Worm (Caenorhabditis elegans) whole organism, L3 larva: Measurements from ENCODE around the gene ser-2.
A peak's percentile ranks its signal among the peaks of the same experiment; 100 is the strongest.

Source experiments
- fkh-10 ChIP-seq: sonication (generic microtip); optimal IDR thresholded peaks from 2 replicates; lab custom pipeline; 2017; ENCODE audit warnings: missing biosample characterization, missing genetic modification reagents, missing genetic modification characterization
- nhr-11 ChIP-seq: fragments of 150-350 bp; optimal IDR thresholded peaks from 2 replicates; lab custom pipeline; 2014; ENCODE audit warnings: missing biosample characterization, missing genetic modification characterization
- nhr-25 ChIP-seq: sonication (generic microtip); optimal IDR thresholded peaks from 2 replicates; lab custom pipeline; 2017; ENCODE audit warnings: missing biosample characterization, missing genetic modification characterization
- nhr-28 ChIP-seq: fragments of 150-350 bp; optimal IDR thresholded peaks from 2 replicates; lab custom pipeline; 2014; ENCODE audit warnings: missing biosample characterization, missing genetic modification characterization
- nhr-76 ChIP-seq: fragments of 150-350 bp; sonication (generic microtip); optimal IDR thresholded peaks from 5 replicates; lab custom pipeline; 2014; ENCODE audit warnings: missing biosample characterization, missing genetic modification characterization
- skn-1 ChIP-seq: fragments of 150-350 bp; optimal IDR thresholded peaks from 2 replicates; lab custom pipeline; 2014; ENCODE audit warnings: missing biosample characterization, missing genetic modification characterization
- unc-62 ChIP-seq: fragments of 150-350 bp; sonication (generic microtip); optimal IDR thresholded peaks from 4 replicates; lab custom pipeline; 2014; ENCODE audit warnings: missing biosample characterization, missing genetic modification reagents, missing genetic modification characterization
- ztf-4 ChIP-seq: fragments of 150-350 bp; optimal IDR thresholded peaks from 2 replicates; lab custom pipeline; 2014; ENCODE audit warnings: missing biosample characterization, missing genetic modification characterization

- TF ChIP-seq skn-1 (tag; lab: Kevin White, UChicago) (peak; percentile 16), nhr-11 (tag; lab: Kevin White, UChicago) (no peak), nhr-76 (tag; lab: Kevin White, UChicago) (no peak), unc-62 (GFP tag; lab: Kevin White, UChicago) (no peak), ztf-4 (tag; lab: Kevin White, UChicago) (no peak), nhr-25 (tag; lab: Kevin White, UChicago) (peak; percentile 90), fkh-10 (GFP tag; lab: Kevin White, UChicago) (no peak), nhr-28 (tag; lab: Kevin White, UChicago) (no peak)
Measured at ce11 chrX:15339807-15340596, 37.2 kb upstream of the ser-2 start, which contains the start of gene Y15E3A.5.
